Worm (Caenorhabditis elegans): ENCODE measurements around the gene F38B6.8.

DNA sequence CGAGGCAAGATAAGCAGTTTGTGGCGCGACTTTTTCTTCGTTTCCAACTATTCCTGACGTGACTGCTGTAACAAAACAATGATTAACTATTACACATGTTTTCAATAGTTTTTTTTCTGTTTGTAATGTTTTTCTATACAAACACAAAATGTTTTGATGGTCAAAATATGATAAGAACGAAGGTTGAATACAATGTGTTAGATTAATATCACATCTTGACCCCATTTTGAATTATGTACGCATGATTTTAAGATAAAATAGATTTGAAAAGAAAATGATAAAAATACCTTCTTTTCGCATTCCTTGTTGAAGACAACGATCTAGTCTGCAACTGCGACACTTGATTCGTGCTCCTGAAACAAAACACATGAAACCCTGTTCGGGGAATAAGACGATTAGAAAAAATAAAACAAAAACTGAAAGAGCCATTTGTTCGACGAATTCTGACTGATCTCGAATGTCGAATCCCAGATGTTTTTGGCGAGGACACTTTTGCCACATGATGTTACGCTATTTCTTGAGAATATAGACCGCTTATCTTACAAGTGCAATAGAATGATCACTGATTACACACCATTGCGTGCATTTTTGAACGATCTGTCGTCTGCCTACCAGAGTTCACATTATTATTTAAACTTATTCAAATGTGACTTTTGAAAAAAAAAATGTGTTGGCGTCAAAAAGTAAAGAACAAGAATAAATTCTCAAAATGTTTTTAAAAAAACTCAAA is 17.3 kb downstream of the F38B6.8 start:
- TF ChIP-seq tbx-2 (tag; optimal IDR thresholded peaks at IDR 0.05) (no peak), elt-3 (tag; optimal IDR thresholded peaks at IDR 0.05) (no peak), nhr-19 (GFP tag; conservative IDR thresholded peaks at IDR 0.05) (no peak), nhr-28 (tag; optimal IDR thresholded peaks at IDR 0.05) (no peak), ama-1 (optimal IDR thresholded peaks at IDR 0.05) (no peak), pqm-1 (tag; optimal IDR thresholded peaks at IDR 0.05) (no peak), lin-35 (GFP tag; optimal IDR thresholded peaks at IDR 0.05) (peak in 1 of 2 experiments; percentile 23), mab-9 (GFP tag; IDR thresholded peaks at IDR 0.05) (no peak), efl-1 (optimal IDR thresholded peaks at IDR 0.05) (no peak), efl-1 (GFP tag; optimal IDR thresholded peaks at IDR 0.05 in 1 of 2) (no peak), ces-1 (GFP tag; optimal IDR thresholded peaks at IDR 0.05) (no peak), jun-1 (tag; optimal IDR thresholded peaks at IDR 0.05) (no peak), xbp-1 (tag; optimal IDR thresholded peaks at IDR 0.05) (no peak)
